Worm (Caenorhabditis elegans) whole organism, L1 larva: Measurements from ENCODE around the gene B0507.9.

Experiments used
- efl-3 ChIP-seq: fragments of 200-800 bp; sonication (Bioruptor generic); optimal IDR thresholded peaks from 2 replicates; lab custom pipeline; 2018; ENCODE audit warnings: mild to moderate bottlenecking, missing genetic modification characterization, missing compliant biosample characterization
- lsy-2 ChIP-seq, 2 experiments: fragments of 150-350 bp; optimal IDR thresholded peaks; 2 replicates each; lab custom pipeline; 2014; ENCODE audit warnings: missing biosample characterization in 2 of 2, missing genetic modification characterization in 2 of 2
- nhr-11 ChIP-seq: fragments of 150-350 bp; optimal IDR thresholded peaks from 2 replicates; lab custom pipeline; 2014; ENCODE audit warnings: missing biosample characterization, missing genetic modification characterization
- unc-62 ChIP-seq: fragments of 150-350 bp; optimal IDR thresholded peaks from 2 replicates; lab custom pipeline; 2014; ENCODE audit warnings: missing biosample characterization, missing genetic modification reagents, missing genetic modification characterization
- unc-86 ChIP-seq: sonication (generic microtip); optimal IDR thresholded peaks from 2 replicates; lab custom pipeline; 2016; ENCODE audit warnings: missing genetic modification characterization, missing compliant biosample characterization
- ztf-4 ChIP-seq: fragments of 150-350 bp; optimal IDR thresholded peaks from 2 replicates; lab custom pipeline; 2014; ENCODE audit warnings: missing biosample characterization, missing genetic modification characterization

DNA sequence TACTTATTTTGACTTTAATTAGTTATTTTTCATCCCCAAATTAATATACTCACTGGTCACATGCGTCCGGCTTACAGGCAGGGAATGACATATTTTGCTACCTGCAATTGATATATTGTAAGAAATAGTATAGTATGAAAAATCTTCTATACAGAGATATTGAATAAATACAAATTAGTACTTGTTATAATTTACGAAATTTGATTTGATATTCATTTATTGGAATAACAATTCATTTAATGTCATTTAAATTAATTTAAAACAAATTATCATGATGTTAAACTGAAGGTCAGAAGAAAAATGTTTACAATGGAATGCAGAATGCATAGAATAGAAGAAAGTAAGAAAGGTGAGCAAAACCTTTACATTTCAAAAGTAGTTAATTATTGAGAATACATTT, 7.2 kb downstream of the B0507.9 start, which contains the start of gene B0507.7:
- TF ChIP-seq nhr-11 (tag; lab: Kevin White, UChicago), result no peak
- no peak for TF ChIP-seq ztf-4 (tag; lab: Kevin White, UChicago)
- TF ChIP-seq unc-62, result no peak
- TF ChIP-seq lsy-2 (tag; optimal IDR thresholded peaks at IDR 0.05; lab: Kevin White, UChicago), result no peak
- no peak for TF ChIP-seq unc-86 (tag; lab: Kevin White, UChicago)
- TF ChIP-seq efl-3 (GFP tag; lab: Kevin White, UChicago), result no peak
